Fruit fly (Drosophila melanogaster): ENCODE results near the gene CG34447.
A peak's percentile ranks its signal among the peaks of the same experiment; 100 is the strongest.

Gene CG34447

dm6 chr2L:2433494-2434054, 13.8 kb upstream of the CG34447 start (continued):
- TF ChIP-seq Bdp1 (GFP tag; optimal IDR thresholded peaks at IDR 0.05) (peak; percentile 52), chn (GFP tag; optimal IDR thresholded peaks at IDR 0.05) (peak; percentile 75), repo (GFP tag; optimal IDR thresholded peaks at IDR 0.05) (peak; percentile 84), Nf-YB (GFP tag; optimal IDR thresholded peaks at IDR 0.05) (peak; percentile 38), abd-A (tag; optimal IDR thresholded peaks at IDR 0.05) (no peak), CG30403 (GFP tag; optimal IDR thresholded peaks at IDR 0.05) (peak; percentile 87), CG10267 (tag; optimal IDR thresholded peaks at IDR 0.05) (peak; percentile 62), disco-r (GFP tag; optimal IDR thresholded peaks at IDR 0.05) (peak; percentile 66), CG13296 (GFP tag; optimal IDR thresholded peaks at IDR 0.05) (peak; percentile 59), CG14050 (GFP tag; IDR thresholded peaks at IDR 0.05) (peak; percentile 86), Chrac-16 (GFP tag; optimal IDR thresholded peaks at IDR 0.05) (peak; percentile 72), Trl (optimal IDR thresholded peaks at IDR 0.05) (no peak), Trl (GFP tag; optimal IDR thresholded peaks at IDR 0.05) (peak; percentile 87), BtbVII (GFP tag; optimal IDR thresholded peaks at IDR 0.05) (no peak), CG34422 (GFP tag; IDR thresholded peaks at IDR 0.05) (peak; percentile 76), ssp (GFP tag; IDR thresholded peaks at IDR 0.05) (peak; percentile 81), CG10431 (GFP tag; optimal IDR thresholded peaks at IDR 0.05) (peak; percentile 50), esg (GFP tag; conservative IDR thresholded peaks at IDR 0.05) (peak; percentile 87), B-H1 (GFP tag; IDR thresholded peaks at IDR 0.05) (peak; percentile 76), Dad (GFP tag; optimal IDR thresholded peaks at IDR 0.05) (peak; percentile 76), CG7372 (GFP tag; IDR thresholded peaks at IDR 0.05) (peak; percentile 75), Drgx (GFP tag; IDR thresholded peaks at IDR 0.05) (peak; percentile 97), Tbp (GFP tag; optimal IDR thresholded peaks at IDR 0.05) (no peak), nerfin-2 (GFP tag; IDR thresholded peaks at IDR 0.05; ENCODE audit: partially characterized antibody) (no peak), Sin3A (optimal IDR thresholded peaks at IDR 0.05) (no peak), tgo (GFP tag; IDR thresholded peaks at IDR 0.05) (peak; percentile 89), CG18011 (GFP tag; optimal IDR thresholded peaks at IDR 0.05) (peak; percentile 26), Eip74EF (GFP tag; optimal IDR thresholded peaks at IDR 0.05) (peak in 1 of 2 experiments; percentile 83), CG13624 (GFP tag; optimal IDR thresholded peaks at IDR 0.05) (peak; percentile 80), ci (GFP tag; IDR thresholded peaks at IDR 0.05) (peak; percentile 96), Jarid2 (GFP tag; optimal IDR thresholded peaks at IDR 0.05) (peak; percentile 41), HHEX (GFP tag; optimal IDR thresholded peaks at IDR 0.05) (peak; percentile 57), CG42726 (GFP tag; IDR thresholded peaks at IDR 0.05; ENCODE audit: partially characterized antibody) (no peak), trh (GFP tag; optimal IDR thresholded peaks at IDR 0.05) (peak; percentile 40), Spps (tag; optimal IDR thresholded peaks at IDR 0.05) (no peak), CG1647 (GFP tag; optimal IDR thresholded peaks at IDR 0.05) (peak; percentile 76), Adf1 (GFP tag; IDR thresholded peaks at IDR 0.05) (no peak), Kr (GFP tag; optimal IDR thresholded peaks at IDR 0.05) (no peak), CG34376 (GFP tag; optimal IDR thresholded peaks at IDR 0.05) (no peak), CG6175 (GFP tag; IDR thresholded peaks at IDR 0.05) (no peak), CG11560 (tag; IDR thresholded peaks at IDR 0.05) (0 out of 3 replicates have a peak, but pooled peaks have one; percentile 15), hbn (GFP tag; IDR thresholded peaks at IDR 0.05; ENCODE audit: partially characterized antibody) (no peak), CG11695 (GFP tag; IDR thresholded peaks at IDR 0.05) (peak; percentile 83), exex (tag; optimal IDR thresholded peaks at IDR 0.05) (no peak), CG2129 (GFP tag; IDR thresholded peaks at IDR 0.05; ENCODE audit: partially characterized antibody) (no peak), tin (GFP tag; optimal IDR thresholded peaks at IDR 0.05) (peak; percentile 87), slbo (GFP tag; IDR thresholded peaks at IDR 0.05) (peak; percentile 75), sens-2 (GFP tag; IDR thresholded peaks at IDR 0.05) (peak; percentile 87), CG1233 (GFP tag; optimal IDR thresholded peaks at IDR 0.05) (peak; percentile 59), seq (GFP tag; IDR thresholded peaks at IDR 0.05) (peak; percentile 87), ab (GFP tag; optimal IDR thresholded peaks at IDR 0.05) (peak; percentile 24)

Data from whole organism, embryonic.